Fruit fly (Drosophila melanogaster) whole organism, embryonic: ENCODE data around the gene CG43693.
A peak's percentile ranks its signal among the peaks of the same experiment; 100 is the strongest.

Experiments used
- Awh ChIP-seq: fragments of 200-800 bp; sonication (Bioruptor generic); IDR thresholded peaks from 2 replicates; pipeline ENCODE4, ENCODE4 v1.3.6; 2022; ENCODE audit warnings: missing biosample characterization, missing genetic modification characterization
- BtbVII ChIP-seq: fragments of 200-800 bp; sonication (Bioruptor generic); optimal IDR thresholded peaks from 3 replicates; lab custom pipeline; 2017; ENCODE audit warnings: missing biosample characterization, mild to moderate bottlenecking, missing genetic modification characterization
- CG10267 ChIP-seq: fragments of 200-800 bp; sonication (Bioruptor generic); optimal IDR thresholded peaks from 2 replicates; lab custom pipeline; 2018; ENCODE audit warnings: missing biosample characterization, mild to moderate bottlenecking, missing genetic modification characterization, moderate library complexity
- CG12104 ChIP-seq: fragments of 200-800 bp; sonication (Bioruptor generic); optimal IDR thresholded peaks from 3 replicates; lab custom pipeline; 2016; ENCODE audit warnings: missing biosample characterization, missing genetic modification characterization
- CG12155 ChIP-seq: fragments of 200-800 bp; sonication (Bioruptor generic); optimal IDR thresholded peaks from 3 replicates; lab custom pipeline; 2016; ENCODE audit warnings: missing biosample characterization, missing genetic modification characterization
- CG12744 ChIP-seq: fragments of 200-800 bp; sonication (Bioruptor generic); optimal IDR thresholded peaks from 2 replicates; lab custom pipeline; 2016; ENCODE audit warnings: missing biosample characterization, missing genetic modification characterization
- CG13624 ChIP-seq: fragments of 200-800 bp; sonication (Bioruptor generic); optimal IDR thresholded peaks from 2 replicates; lab custom pipeline; 2016; ENCODE audit warnings: missing biosample characterization, missing genetic modification characterization
- CG15601 ChIP-seq: fragments of 200-800 bp; sonication (Bioruptor generic); optimal IDR thresholded peaks from 3 replicates; lab custom pipeline; 2019; ENCODE audit warnings: missing biosample characterization, mild to moderate bottlenecking, missing genetic modification characterization, moderate library complexity
- CG31365 ChIP-seq: fragments of 200-800 bp; sonication (Bioruptor generic); optimal IDR thresholded peaks from 2 replicates; lab custom pipeline; 2018; ENCODE audit warnings: missing biosample characterization, mild to moderate bottlenecking, missing genetic modification characterization
- CG32767 ChIP-seq: fragments of 200-800 bp; sonication (Bioruptor generic); IDR thresholded peaks from 2 replicates; pipeline ENCODE4 v1.3.6; 2022; ENCODE audit warnings: missing biosample characterization, missing genetic modification characterization
- CG4282 ChIP-seq: fragments of 200-800 bp; sonication (Bioruptor generic); optimal IDR thresholded peaks from 2 replicates; lab custom pipeline; 2016; ENCODE audit warnings: missing biosample characterization, missing genetic modification characterization
- CG8281 ChIP-seq: fragments of 200-800 bp; sonication (Bioruptor generic); optimal IDR thresholded peaks from 2 replicates; lab custom pipeline; 2018; ENCODE audit warnings: missing biosample characterization, mild to moderate bottlenecking, missing genetic modification characterization, moderate library complexity
- CG9609 ChIP-seq: fragments of 200-800 bp; sonication (Bioruptor generic); optimal IDR thresholded peaks from 3 replicates; lab custom pipeline; 2016; ENCODE audit warnings: missing biosample characterization, missing genetic modification characterization
- CG9797 ChIP-seq: fragments of 200-800 bp; sonication (Bioruptor generic); optimal IDR thresholded peaks from 3 replicates; lab custom pipeline; 2018; ENCODE audit warnings: missing biosample characterization, mild to moderate bottlenecking, missing genetic modification characterization
- Dfd ChIP-seq, 2 experiments: fragments of >200 bp; optimal IDR thresholded peaks; 2 replicates each; lab custom pipeline; 2017; ENCODE audit warnings: missing biosample characterization in 2 of 2, missing genetic modification characterization in 2 of 2
- Dp ChIP-seq: fragments of 200-800 bp; sonication (Bioruptor generic); optimal IDR thresholded peaks from 2 replicates; lab custom pipeline; 2018; ENCODE audit warnings: missing biosample characterization, mild to moderate bottlenecking, missing genetic modification characterization, moderate library complexity
- Drgx ChIP-seq: fragments of 200-800 bp; sonication (Bioruptor generic); IDR thresholded peaks from 2 replicates; pipeline ENCODE4 v1.3.6; 2022; ENCODE audit warnings: missing biosample characterization, missing genetic modification characterization
- Fer2 ChIP-seq: fragments of 200-800 bp; sonication (Bioruptor generic); optimal IDR thresholded peaks from 2 replicates; lab custom pipeline; 2018; ENCODE audit warnings: missing biosample characterization, mild to moderate bottlenecking, missing genetic modification characterization, moderate library complexity
- Gug ChIP-seq: fragments of 200-800 bp; sonication (Bioruptor generic); IDR thresholded peaks from 4 replicates; pipeline ENCODE4 v1.3.6; 2022; ENCODE audit warnings: missing biosample characterization, missing genetic modification characterization
- HHEX ChIP-seq: fragments of 200-800 bp; sonication (Bioruptor generic); optimal IDR thresholded peaks from 3 replicates; lab custom pipeline; 2017; ENCODE audit warnings: missing biosample characterization, mild to moderate bottlenecking, missing genetic modification characterization, missing genetic modification reagents
- HLH3B ChIP-seq: fragments of 200-800 bp; sonication (Bioruptor generic); IDR thresholded peaks from 2 replicates; pipeline ENCODE4 v1.3.6; 2022; ENCODE audit warnings: missing biosample characterization, missing genetic modification characterization
- HmgZ ChIP-seq: fragments of 200-800 bp; sonication (Bioruptor generic); optimal IDR thresholded peaks from 2 replicates; lab custom pipeline; 2018; ENCODE audit warnings: missing biosample characterization, mild to moderate bottlenecking, missing genetic modification characterization
- Hr39 ChIP-seq: fragments of >200 bp; optimal IDR thresholded peaks from 2 replicates; lab custom pipeline; 2017
- Med ChIP-seq: fragments of 200-800 bp; sonication (Bioruptor generic); peaks from one replicate; lab custom pipeline; 2016; ENCODE audit warnings: missing biosample characterization, missing genetic modification characterization, mild to moderate bottlenecking, inconsistent platforms, moderate library complexity
- Myb ChIP-seq: fragments of 200-800 bp; sonication (Bioruptor generic); optimal IDR thresholded peaks from 2 replicates; lab custom pipeline; 2016; ENCODE audit warnings: missing biosample characterization, missing genetic modification characterization
- NFAT ChIP-seq: fragments of 200-800 bp; sonication (Bioruptor generic); IDR thresholded peaks from 2 replicates; pipeline ENCODE4 v1.3.6; 2022; ENCODE audit warnings: missing biosample characterization, missing genetic modification characterization
- Side ChIP-seq: fragments of 200-800 bp; sonication (Bioruptor generic); optimal IDR thresholded peaks from 2 replicates; lab custom pipeline; 2016; ENCODE audit warnings: missing biosample characterization, missing genetic modification characterization
- Sox102F ChIP-seq: fragments of 200-800 bp; sonication (Bioruptor generic); optimal IDR thresholded peaks from 2 replicates; lab custom pipeline; 2018; ENCODE audit warnings: missing biosample characterization, mild to moderate bottlenecking, missing genetic modification characterization, moderate library complexity
- abd-A ChIP-seq: fragments of 200-800 bp; sonication (Bioruptor generic); optimal IDR thresholded peaks from 3 replicates; lab custom pipeline; 2019; ENCODE audit warnings: missing biosample characterization, mild to moderate bottlenecking, missing genetic modification characterization, moderate library complexity
- al ChIP-seq: fragments of 200-800 bp; sonication (Bioruptor generic); IDR thresholded peaks from 2 replicates; pipeline ENCODE4 v1.3.6; 2022; ENCODE audit warnings: missing biosample characterization, missing genetic modification characterization
- az2 ChIP-seq: fragments of 200-800 bp; sonication (Bioruptor generic); optimal IDR thresholded peaks from 3 replicates; lab custom pipeline; 2016; ENCODE audit warnings: missing biosample characterization, missing genetic modification characterization
- chif ChIP-seq, 2 experiments: fragments of 200-800 bp; sonication (Bioruptor generic); optimal IDR thresholded peaks; 3 replicates each; lab custom pipeline; 2016; ENCODE audit warnings: missing biosample characterization in 2 of 2, missing genetic modification characterization in 2 of 2
- ci ChIP-seq: fragments of 200-800 bp; sonication (Bioruptor generic); IDR thresholded peaks from 3 replicates; pipeline ENCODE4 v1.3.6; 2022; ENCODE audit warnings: missing biosample characterization, missing genetic modification characterization
- crol ChIP-seq: fragments of 200-800 bp; sonication (Bioruptor generic); IDR thresholded peaks from 2 replicates; pipeline ENCODE4 v1.3.6; 2022; ENCODE audit warnings: missing biosample characterization, missing genetic modification characterization
- dati ChIP-seq: fragments of 200-800 bp; sonication (Bioruptor generic); IDR thresholded peaks from 2 replicates; pipeline ENCODE4 v1.3.6; 2022; ENCODE audit warnings: missing biosample characterization, missing genetic modification characterization
- grn ChIP-seq: fragments of 200-800 bp; sonication (Bioruptor generic); optimal IDR thresholded peaks from 3 replicates; lab custom pipeline; 2017; ENCODE audit warnings: missing biosample characterization, missing genetic modification characterization
- ham ChIP-seq: fragments of 200-800 bp; sonication (Bioruptor generic); IDR thresholded peaks from 2 replicates; pipeline ENCODE4 v1.3.6; 2022; ENCODE audit warnings: missing biosample characterization, missing genetic modification characterization
- kah ChIP-seq: fragments of 200-800 bp; sonication (Bioruptor generic); optimal IDR thresholded peaks from 2 replicates; lab custom pipeline; 2018; ENCODE audit warnings: missing biosample characterization, mild to moderate bottlenecking, missing genetic modification characterization
- klu ChIP-seq: fragments of 200-800 bp; sonication (Bioruptor generic); IDR thresholded peaks from 2 replicates; pipeline ENCODE4 v1.3.6; 2022; ENCODE audit warnings: missing biosample characterization, missing genetic modification characterization
- kni ChIP-seq: fragments of 200-800 bp; sonication (Bioruptor generic); optimal IDR thresholded peaks from 3 replicates; lab custom pipeline; 2017; ENCODE audit warnings: mild to moderate bottlenecking, missing biosample characterization, missing genetic modification reagents, missing genetic modification characterization
- mld ChIP-seq: fragments of 200-800 bp; sonication (Bioruptor generic); IDR thresholded peaks from 3 replicates; pipeline ENCODE4 v1.3.6; 2022; ENCODE audit warnings: missing biosample characterization, missing genetic modification characterization; ENCODE audit not compliant: partially characterized antibody
- nom ChIP-seq: fragments of 200-800 bp; sonication (Bioruptor generic); optimal IDR thresholded peaks from 2 replicates; lab custom pipeline; 2017; ENCODE audit warnings: missing biosample characterization, missing genetic modification characterization, mild to moderate bottlenecking, moderate library complexity, missing genetic modification reagents
- onecut ChIP-seq: fragments of 200-800 bp; sonication (Bioruptor generic); IDR thresholded peaks from 2 replicates; pipeline ENCODE4 v1.3.6; 2022; ENCODE audit warnings: missing biosample characterization, missing genetic modification characterization
- phol ChIP-seq: fragments of 200-800 bp; sonication (Bioruptor generic); optimal IDR thresholded peaks from 3 replicates; lab custom pipeline; 2018; ENCODE audit warnings: missing biosample characterization, mild to moderate bottlenecking, missing genetic modification characterization, moderate library complexity
- pros ChIP-seq: fragments of 200-800 bp; sonication (Bioruptor generic); optimal IDR thresholded peaks from 3 replicates; lab custom pipeline; 2019; ENCODE audit warnings: missing biosample characterization, mild to moderate bottlenecking, missing genetic modification characterization, moderate library complexity
- slbo ChIP-seq: fragments of 200-800 bp; sonication (Bioruptor generic); IDR thresholded peaks from 2 replicates; pipeline ENCODE4 v1.3.6; 2022; ENCODE audit warnings: missing biosample characterization, missing genetic modification characterization
- slou ChIP-seq: fragments of 200-800 bp; sonication (Bioruptor generic); optimal IDR thresholded peaks from 3 replicates; lab custom pipeline; 2016; ENCODE audit warnings: missing biosample characterization, missing genetic modification characterization
- sqz ChIP-seq: fragments of 200-800 bp; sonication (Bioruptor generic); optimal IDR thresholded peaks from 3 replicates; lab custom pipeline; 2018; ENCODE audit warnings: missing biosample characterization, mild to moderate bottlenecking, missing genetic modification characterization
- vnd ChIP-seq: fragments of 200-800 bp; sonication (Bioruptor generic); IDR thresholded peaks from 3 replicates; pipeline ENCODE4 v1.3.6; 2022; ENCODE audit warnings: missing biosample characterization, missing genetic modification characterization; ENCODE audit not compliant: partially characterized antibody
- wdn ChIP-seq: fragments of 200-800 bp; sonication (Bioruptor generic); IDR thresholded peaks from 2 replicates; pipeline ENCODE4 v1.3.6; 2022; ENCODE audit warnings: missing biosample characterization, missing genetic modification characterization
- wor ChIP-seq: fragments of 200-800 bp; sonication (Bioruptor generic); IDR thresholded peaks from 2 replicates; pipeline ENCODE4 v1.3.6; 2022; ENCODE audit warnings: missing biosample characterization, missing genetic modification characterization
- zen2 ChIP-seq: fragments of 200-800 bp; sonication (Bioruptor generic); IDR thresholded peaks from 3 replicates; pipeline ENCODE4 v1.3.6; 2022; ENCODE audit warnings: missing biosample characterization, missing genetic modification characterization; ENCODE audit not compliant: partially characterized antibody

Gene CG43693

DNA sequence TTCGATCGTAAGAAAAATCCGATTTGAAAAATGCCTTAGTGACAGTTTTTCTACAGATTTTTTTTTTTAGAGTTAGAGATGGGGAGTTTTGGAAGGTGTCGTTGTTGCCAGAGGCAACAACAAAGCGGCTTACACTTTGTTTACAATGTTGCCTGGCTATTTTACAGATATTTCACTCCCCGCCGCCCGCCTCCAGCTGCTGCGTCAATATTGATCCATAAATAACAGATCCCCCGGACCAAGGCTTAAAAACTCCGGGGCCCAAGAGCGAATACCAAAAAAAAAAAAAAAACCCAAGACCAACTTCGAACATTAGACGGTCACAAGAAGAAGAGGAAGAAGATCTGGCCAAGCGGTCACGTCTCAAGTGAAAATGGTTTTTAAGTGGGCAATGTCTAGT is 48.2 kb downstream of the CG43693 start (continued):
- TF ChIP-seq vnd (GFP tag; lab: Robert Waterston, UW) = no peak
- TF ChIP-seq Hr39 (lab: Kevin White, UChicago) = no peak
- peak; percentile 34 for TF ChIP-seq Side
- no peak for TF ChIP-seq CG8281 (tag; lab: Kevin White, UChicago)
- TF ChIP-seq CG10267 = no peak
- TF ChIP-seq ham (GFP tag; lab: Robert Waterston, UW) = no peak
- no peak for TF ChIP-seq al (GFP tag; lab: Robert Waterston, UW)
- TF ChIP-seq Fer2 = no peak
- TF ChIP-seq Sox102F (GFP tag; lab: Kevin White, UChicago) = peak; percentile 6
- no peak for TF ChIP-seq HmgZ (tag; lab: Kevin White, UChicago)
- TF ChIP-seq Drgx = no peak
- TF ChIP-seq phol (tag; lab: Kevin White, UChicago) = no peak
- TF ChIP-seq klu = no peak
- no peak for TF ChIP-seq CG12155 (GFP tag; lab: Kevin White, UChicago)
- TF ChIP-seq CG32767 (GFP tag; lab: Robert Waterston, UW) = no peak
- no peak for TF ChIP-seq Myb (GFP tag; lab: Kevin White, UChicago)
- TF ChIP-seq CG31365 (tag; lab: Kevin White, UChicago) = no peak
- no peak for TF ChIP-seq CG4282 (GFP tag; lab: Kevin White, UChicago)

DNA sequence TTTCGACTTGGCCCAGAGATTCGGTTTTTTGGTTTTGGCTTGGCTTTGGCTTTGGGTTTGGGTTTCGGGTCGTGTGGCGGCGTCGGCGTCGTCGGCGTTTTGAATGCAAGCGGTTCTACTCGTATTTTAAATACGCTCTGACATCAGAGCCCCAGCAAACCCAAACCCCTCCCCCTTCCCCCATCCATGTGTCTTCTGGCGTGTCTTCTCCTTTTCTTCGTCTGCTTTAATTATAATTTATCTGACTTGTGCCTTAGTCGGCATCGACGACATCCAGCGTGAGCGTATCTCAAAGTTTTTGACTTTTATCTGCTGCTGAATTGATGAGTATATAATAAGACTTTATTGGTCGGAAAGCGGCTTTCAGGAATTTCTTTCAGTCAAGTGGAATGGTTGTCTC is 49.5 kb downstream of the CG43693 start:
- TF ChIP-seq HHEX (GFP tag; lab: Kevin White, UChicago) (no peak), klu (peak; percentile 14; the same call in 1 of the 2 replicates), slbo (GFP tag; lab: Robert Waterston, UW) (no peak), kah (GFP tag; lab: Kevin White, UChicago) (no peak), sqz (GFP tag; lab: Kevin White, UChicago) (no peak), wor (GFP tag; lab: Robert Waterston, UW) (no peak), Dp (GFP tag; lab: Kevin White, UChicago) (no peak), slou (GFP tag; lab: Kevin White, UChicago) (no peak), dati (GFP tag; lab: Robert Waterston, UW) (no peak), CG12744 (no peak), wdn (GFP tag; lab: Robert Waterston, UW) (no peak), zen2 (GFP tag; lab: Robert Waterston, UW) (no peak), nom (no peak), mld (GFP tag; lab: Robert Waterston, UW) (no peak), kni (GFP tag; lab: Kevin White, UChicago) (peak; percentile 31), CG9797 (GFP tag; lab: Kevin White, UChicago) (no peak), grn (peak; percentile 4), Gug (GFP tag; lab: Robert Waterston, UW) (no peak), HLH3B (GFP tag; lab: Robert Waterston, UW) (no peak), chif (GFP tag; optimal IDR thresholded peaks at IDR 0.05; lab: Kevin White, UChicago) (no peak), Med (GFP tag; lab: Kevin White, UChicago) (no peak), abd-A (tag; lab: Kevin White, UChicago) (peak; percentile 73), HmgZ (tag; lab: Kevin White, UChicago) (no peak), az2 (no peak), ci (GFP tag; lab: Robert Waterston, UW) (no peak), CG15601 (tag; lab: Kevin White, UChicago) (no peak), onecut (GFP tag; lab: Robert Waterston, UW) (no peak), NFAT (GFP tag; lab: Robert Waterston, UW) (no peak), pros (GFP tag; lab: Kevin White, UChicago) (no peak), Awh (GFP tag; lab: Robert Waterston, UW) (peak; percentile 56), crol (GFP tag; lab: Robert Waterston, UW) (peak; percentile 16; the same call in 1 of the 2 replicates), CG12104 (GFP tag; lab: Kevin White, UChicago) (no peak), CG9609 (GFP tag; lab: Kevin White, UChicago) (no peak), CG13624 (GFP tag; lab: Kevin White, UChicago) (no peak), Dfd (GFP tag; optimal IDR thresholded peaks at IDR 0.05; lab: Kevin White, UChicago) (no peak), BtbVII (no peak)
